Fruit fly (Drosophila melanogaster): Measurements from ENCODE around the gene hdm.

The hdm gene

DNA sequence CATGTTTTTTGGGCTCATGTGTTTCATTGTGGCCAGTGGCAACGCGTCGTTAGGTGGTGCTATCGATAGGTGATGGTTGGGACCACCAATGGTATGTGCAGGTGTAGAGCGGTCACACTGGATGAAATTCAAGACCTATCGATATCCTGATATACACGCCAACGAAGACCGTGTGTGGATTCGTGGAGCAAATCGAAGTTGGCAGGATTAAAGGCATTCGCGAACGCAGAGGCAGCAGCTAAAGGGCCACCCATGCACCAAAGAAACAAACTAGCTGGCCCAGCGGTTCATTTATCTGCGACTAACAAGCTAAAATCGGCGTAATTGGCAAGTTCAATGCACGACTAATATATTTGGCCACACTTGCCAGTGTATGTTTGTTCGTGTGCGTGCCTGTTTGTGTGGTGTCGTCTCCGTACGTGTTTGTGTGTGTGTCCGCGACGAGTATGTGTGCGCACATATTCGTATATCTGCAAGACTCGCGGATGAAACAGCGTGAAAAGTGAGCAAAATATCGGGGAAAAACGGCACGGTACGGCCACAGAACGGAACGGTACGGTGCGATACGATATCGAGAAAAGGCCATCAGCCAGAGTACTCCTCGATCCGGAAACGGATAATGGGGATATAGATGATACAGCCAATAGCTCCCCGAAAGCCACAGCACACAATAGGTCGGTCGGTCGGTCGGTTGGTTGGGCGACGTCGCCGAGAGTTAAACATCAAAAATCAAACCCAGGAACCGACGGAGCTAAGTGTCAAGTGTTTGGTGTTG lies 16.1 kb upstream of the hdm start, which contains the start of gene Ubr3 (continued):
- TF ChIP-seq h (optimal IDR thresholded peaks at IDR 0.05) (no peak), CG4617 (GFP tag; optimal IDR thresholded peaks at IDR 0.05; ENCODE audit: borderline replicate concordance) (peak; percentile 80), Hey (tag; optimal IDR thresholded peaks at IDR 0.05) (no peak), Atf-2 (GFP tag; optimal IDR thresholded peaks at IDR 0.05) (no peak), zfh2 (GFP tag; optimal IDR thresholded peaks at IDR 0.05) (peak; percentile 22), Rfx (GFP tag; IDR thresholded peaks at IDR 0.05) (peak; percentile 42), az2 (GFP tag; optimal IDR thresholded peaks at IDR 0.05) (no peak)

DNA sequence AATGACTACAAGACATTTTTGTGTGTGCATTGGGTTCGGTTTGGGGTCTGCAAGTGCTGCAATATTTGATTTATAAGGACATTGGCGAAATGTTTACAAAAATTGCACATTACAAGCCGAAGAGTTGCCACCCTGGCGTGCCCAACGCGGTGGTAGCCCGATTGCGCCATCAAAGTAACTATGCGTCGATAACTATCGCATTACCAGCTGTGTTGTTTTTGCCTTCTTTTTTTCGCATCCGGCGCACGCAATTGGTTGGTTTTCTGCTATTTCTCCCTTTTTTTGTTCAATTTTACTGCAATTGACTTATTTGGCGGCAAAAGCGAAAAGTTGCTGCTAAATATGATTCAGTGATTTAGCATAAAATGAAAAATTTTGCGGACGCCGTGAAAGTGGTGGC lies 14.7 kb upstream of the hdm start, which contains the start of gene RpS14b:
TSS of gene RpS14b (plus strand) at position 220 of the 400 bp plus-strand sequence.
- TF ChIP-seq vnd (GFP tag; IDR thresholded peaks at IDR 0.05; ENCODE audit: partially characterized antibody) = peak; percentile 66
- peak; percentile 69 for TF ChIP-seq Nf-YC (tag; optimal IDR thresholded peaks at IDR 0.05)
- TF ChIP-seq sim (GFP tag; IDR thresholded peaks at IDR 0.05) = peak; percentile 42; the same call in 1 of the 2 replicates
- no peak for TF ChIP-seq pros (GFP tag; optimal IDR thresholded peaks at IDR 0.05)
- TF ChIP-seq ATbp (GFP tag; optimal IDR thresholded peaks at IDR 0.05) = peak; percentile 16
- no peak for TF ChIP-seq D19A (tag; optimal IDR thresholded peaks at IDR 0.05)
- TF ChIP-seq dimm (GFP tag; IDR thresholded peaks at IDR 0.05) = no peak
- TF ChIP-seq slp2 (GFP tag; optimal IDR thresholded peaks at IDR 0.05) = peak; percentile 6
- peak; percentile 74 for TF ChIP-seq Side (GFP tag; optimal IDR thresholded peaks at IDR 0.05)
- peak; percentile 73 for TF ChIP-seq nom (GFP tag; optimal IDR thresholded peaks at IDR 0.05)
- TF ChIP-seq exex (tag; optimal IDR thresholded peaks at IDR 0.05) = no peak
- peak; percentile 5 for TF ChIP-seq CG3995 (GFP tag; optimal IDR thresholded peaks at IDR 0.05)
- no peak for TF ChIP-seq ac (GFP tag; optimal IDR thresholded peaks at IDR 0.05)
- TF ChIP-seq NK7.1 (GFP tag; optimal IDR thresholded peaks at IDR 0.05) = peak; percentile 43
- peak; percentile 65; the same call in 2 of the 3 replicates for TF ChIP-seq dysf (GFP tag; IDR thresholded peaks at IDR 0.05)
- TF ChIP-seq CG4707 (GFP tag; optimal IDR thresholded peaks at IDR 0.05) = peak; percentile 1
- TF ChIP-seq CoRest (tag; optimal IDR thresholded peaks at IDR 0.05) = peak; percentile 45
- TF ChIP-seq zf30C (GFP tag; optimal IDR thresholded peaks at IDR 0.05) = peak; percentile 50
- TF ChIP-seq HLH4C (GFP tag; IDR thresholded peaks at IDR 0.05; ENCODE audit: partially characterized antibody) = peak; percentile 72
- peak; percentile 29 for TF ChIP-seq CG4424 (GFP tag; optimal IDR thresholded peaks at IDR 0.05)
- TF ChIP-seq CG5953 (GFP tag; IDR thresholded peaks at IDR 0.05) = no peak
- TF ChIP-seq gce (GFP tag; IDR thresholded peaks at IDR 0.05) = peak; percentile 72; the same call in 2 of the 3 replicates
- TF ChIP-seq org-1 (GFP tag; optimal IDR thresholded peaks at IDR 0.05) = no peak
- TF ChIP-seq z (GFP tag; IDR thresholded peaks at IDR 0.05) = no peak
- peak; percentile 23; the same call in 1 of the 2 replicates for TF ChIP-seq klu (GFP tag; IDR thresholded peaks at IDR 0.05)
- TF ChIP-seq pan (optimal IDR thresholded peaks at IDR 0.05) = no peak
- peak in 1 of 2 experiments; percentile 74 for TF ChIP-seq pan (GFP tag; optimal IDR thresholded peaks at IDR 0.05 in 1 of 2, IDR thresholded peaks at IDR 0.05 in 1 of 2)
- TF ChIP-seq CG11085 (GFP tag; IDR thresholded peaks at IDR 0.05) = peak; percentile 68
- TF ChIP-seq CG8089 (GFP tag; optimal IDR thresholded peaks at IDR 0.05) = no peak
- TF ChIP-seq CG4854 (GFP tag; optimal IDR thresholded peaks at IDR 0.05) = peak; percentile 40
- peak; percentile 52; the same call in 1 of the 2 replicates for TF ChIP-seq H2.0 (GFP tag; IDR thresholded peaks at IDR 0.05)
- peak; percentile 52 for TF ChIP-seq Atf3 (GFP tag; optimal IDR thresholded peaks at IDR 0.05)
- TF ChIP-seq Deaf1 (tag; optimal IDR thresholded peaks at IDR 0.05) = peak; percentile 7
- no peak for TF ChIP-seq Elba2 (GFP tag; optimal IDR thresholded peaks at IDR 0.05)
- TF ChIP-seq Bgb (GFP tag; IDR thresholded peaks at IDR 0.05; ENCODE audit: partially characterized antibody) = peak; percentile 69
- TF ChIP-seq CG18764 (GFP tag; optimal IDR thresholded peaks at IDR 0.05) = peak; percentile 31
- TF ChIP-seq CG8359 (GFP tag; optimal IDR thresholded peaks at IDR 0.05; ENCODE audit: borderline replicate concordance) = no peak
- TF ChIP-seq Neu2 (GFP tag; optimal IDR thresholded peaks at IDR 0.05; ENCODE audit: borderline replicate concordance) = no peak
- no peak; the same call in 1 of the 2 replicates for TF ChIP-seq sna (GFP tag; IDR thresholded peaks at IDR 0.05; ENCODE audit: partially characterized antibody)
- TF ChIP-seq pzg (GFP tag; optimal IDR thresholded peaks at IDR 0.05) = peak; percentile 77
- TF ChIP-seq CG13894 (tag; optimal IDR thresholded peaks at IDR 0.05) = peak; percentile 41
